Fruit fly (Drosophila melanogaster) whole organism: ENCODE results near the gene CycG.

Source experiments
- CG8478 ChIP-seq: fragments of >200 bp; optimal IDR thresholded peaks from 2 replicates; lab custom pipeline; 2018; ENCODE audit warnings: inconsistent platforms
- Dll ChIP-seq: fragments of >200 bp; optimal IDR thresholded peaks from 2 replicates; lab custom pipeline; 2017
- EcR ChIP-seq, 2 experiments: fragments of >200 bp; optimal IDR thresholded peaks; 2 replicates each; lab custom pipeline; 2017; ENCODE audit warnings: missing biosample characterization in 2 of 2, missing genetic modification characterization in 2 of 2, missing genetic modification reagents in 2 of 2
- psq ChIP-seq: fragments of >200 bp; optimal IDR thresholded peaks from 2 replicates; lab custom pipeline; 2017
- usp ChIP-seq: fragments of >200 bp; optimal IDR thresholded peaks from 2 replicates; lab custom pipeline; 2017; ENCODE audit warnings: missing biosample characterization, missing genetic modification characterization, mixed read lengths

DNA sequence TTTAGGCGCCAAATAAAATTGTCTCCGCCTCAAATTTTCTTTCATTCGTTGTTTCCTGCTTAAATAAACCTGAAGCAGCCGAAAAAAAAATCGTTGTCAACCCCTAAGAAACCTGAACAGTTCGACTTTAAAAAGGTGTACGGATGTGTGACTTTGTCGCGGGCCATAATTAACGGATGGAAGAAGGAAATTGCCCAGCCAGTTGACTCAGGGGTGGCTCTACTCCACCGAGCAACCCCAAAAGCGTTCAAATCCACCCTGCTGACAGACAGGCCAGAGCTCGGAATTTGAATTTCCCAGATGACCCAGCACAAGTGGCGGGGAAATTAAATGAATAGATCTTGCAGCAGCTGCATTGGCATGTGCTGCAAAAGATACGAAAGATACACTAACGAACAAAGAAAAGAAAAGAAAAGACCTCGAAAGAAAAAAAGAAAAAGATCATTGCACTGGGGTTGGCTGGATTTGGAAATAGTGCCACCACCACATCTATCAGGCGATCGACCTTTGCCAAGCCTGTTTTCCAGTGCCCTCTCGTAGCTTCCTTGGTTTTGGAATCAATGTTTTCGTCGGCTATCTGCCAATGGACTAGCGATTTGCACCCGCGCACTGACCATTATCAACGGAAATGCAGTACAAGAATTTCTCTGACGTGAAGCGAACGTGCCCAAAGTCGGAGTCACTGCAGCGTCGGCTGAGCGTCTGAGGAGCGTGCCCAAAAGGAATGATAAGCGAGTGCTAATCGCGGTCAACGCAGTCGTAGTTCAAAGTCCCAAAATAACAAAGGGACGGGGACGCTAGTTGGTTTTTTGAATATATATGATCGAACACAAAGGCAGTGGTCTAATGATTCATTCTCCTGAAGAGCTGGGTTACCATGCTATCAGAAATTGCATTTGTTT, 6.0 kb downstream of the CycG start:
- TF ChIP-seq CG8478 (lab: Kevin White, UChicago) (no peak), EcR (GFP tag; optimal IDR thresholded peaks at IDR 0.05; lab: Kevin White, UChicago) (no peak), usp (GFP tag; lab: Kevin White, UChicago) (no peak), psq (no peak), Dll (no peak)
